2 fruit fly cellular contexts compared by ENCODE assay signal in the genomic region with DNA sequence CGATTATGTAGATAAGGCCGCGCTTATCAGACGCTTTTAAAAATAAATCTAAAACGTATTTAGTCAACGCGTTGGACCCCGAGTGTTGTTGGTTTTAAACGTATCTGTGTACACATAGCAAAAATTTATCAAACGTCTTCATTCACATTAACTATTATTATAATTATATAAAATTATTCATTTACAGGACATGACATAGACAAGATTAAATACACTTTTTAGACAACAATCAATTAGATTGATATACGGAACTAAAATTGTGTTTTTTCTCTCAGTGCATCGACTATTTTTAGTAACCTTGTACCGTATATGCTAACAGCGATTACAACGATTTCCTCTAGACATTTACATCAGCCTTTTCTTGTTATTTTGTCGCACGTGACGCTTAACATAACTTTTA.
A peak's percentile ranks its signal among the peaks of the same experiment; 100 is the strongest.
TF ChIP-seq lines count a peak whose summit lies in the region.

No protein-coding gene starts in this region.

TF ChIP-seq in whole organism, embryonic, 481 proteins besides CTCF, POLR2A, EP300 and RAD21 (continued from another document and continues in another):
- TF ChIP-seq NFAT (GFP tag; IDR thresholded peaks at IDR 0.05; lab: Robert Waterston, UW) (peak; percentile 60; the same call in 1 of the 2 replicates), YL-1 (GFP tag; optimal IDR thresholded peaks at IDR 0.05; lab: Kevin White, UChicago) (no peak), jing (GFP tag; optimal IDR thresholded peaks at IDR 0.05; lab: Kevin White, UChicago) (no peak), en (GFP tag; optimal IDR thresholded peaks at IDR 0.05; lab: Kevin White, UChicago) (no peak), salm (tag; optimal IDR thresholded peaks at IDR 0.05; lab: Kevin White, UChicago) (peak; percentile 28), ham (GFP tag; IDR thresholded peaks at IDR 0.05; lab: Robert Waterston, UW) (peak; percentile 47; the same call in 1 of the 2 replicates), CG6813 (GFP tag; optimal IDR thresholded peaks at IDR 0.05; lab: Kevin White, UChicago) (peak; percentile 69), gro (GFP tag; optimal IDR thresholded peaks at IDR 0.05; lab: Kevin White, UChicago) (no peak), sim (GFP tag; IDR thresholded peaks at IDR 0.05; lab: Robert Waterston, UW) (no peak), tx (GFP tag; optimal IDR thresholded peaks at IDR 0.05; lab: Kevin White, UChicago) (no peak), CG3281 (GFP tag; optimal IDR thresholded peaks at IDR 0.05; lab: Kevin White, UChicago) (peak; percentile 90), CG17802 (tag; optimal IDR thresholded peaks at IDR 0.05; lab: Kevin White, UChicago) (no peak), Tbp (GFP tag; optimal IDR thresholded peaks at IDR 0.05; lab: Kevin White, UChicago) (no peak), CG34422 (GFP tag; IDR thresholded peaks at IDR 0.05; lab: Robert Waterston, UW) (peak; percentile 63; the same call in 1 of the 3 replicates), toy (GFP tag; IDR thresholded peaks at IDR 0.05; lab: Robert Waterston, UW) (peak; percentile 66; the same call in 1 of the 2 replicates), psq (GFP tag; optimal IDR thresholded peaks at IDR 0.05; lab: Kevin White, UChicago) (no peak), CG6654 (GFP tag; optimal IDR thresholded peaks at IDR 0.05; lab: Kevin White, UChicago) (peak; percentile 22), BEAF-32 (GFP tag; optimal IDR thresholded peaks at IDR 0.05; lab: Kevin White, UChicago) (no peak), CG5180 (GFP tag; optimal IDR thresholded peaks at IDR 0.05; lab: Kevin White, UChicago) (peak; percentile 47), CG13287 (GFP tag; IDR thresholded peaks at IDR 0.05; lab: Robert Waterston, UW; ENCODE audit: partially characterized antibody) (no peak), Nf-YC (tag; optimal IDR thresholded peaks at IDR 0.05; lab: Kevin White, UChicago) (peak; percentile 56), Hey (tag; optimal IDR thresholded peaks at IDR 0.05; lab: Kevin White, UChicago) (no peak), CG13775 (GFP tag; optimal IDR thresholded peaks at IDR 0.05; lab: Kevin White, UChicago) (peak; percentile 66), CG14050 (GFP tag; IDR thresholded peaks at IDR 0.05; lab: Robert Waterston, UW) (peak; percentile 53; the same call in 1 of the 3 replicates), ERR (GFP tag; optimal IDR thresholded peaks at IDR 0.05; lab: Kevin White, UChicago) (no peak), CG12071 (GFP tag; optimal IDR thresholded peaks at IDR 0.05; lab: Kevin White, UChicago) (peak; percentile 43), hth (optimal IDR thresholded peaks at IDR 0.05; lab: Kevin White, UChicago) (no peak), CG7928 (GFP tag; optimal IDR thresholded peaks at IDR 0.05; lab: Kevin White, UChicago) (no peak), Dbx (GFP tag; IDR thresholded peaks at IDR 0.05; lab: Robert Waterston, UW) (peak; percentile 78), shn (GFP tag; optimal IDR thresholded peaks at IDR 0.05; lab: Kevin White, UChicago) (no peak), dmrt11E (tag; optimal IDR thresholded peaks at IDR 0.05; lab: Kevin White, UChicago) (peak; percentile 40), al (GFP tag; IDR thresholded peaks at IDR 0.05; lab: Robert Waterston, UW) (peak; percentile 85), pros (GFP tag; optimal IDR thresholded peaks at IDR 0.05; lab: Kevin White, UChicago) (no peak), so (GFP tag; IDR thresholded peaks at IDR 0.05; lab: Robert Waterston, UW) (peak; percentile 81; the same call in 2 of the 3 replicates), nau (GFP tag; optimal IDR thresholded peaks at IDR 0.05; lab: Kevin White, UChicago) (no peak), her (GFP tag; optimal IDR thresholded peaks at IDR 0.05; lab: Kevin White, UChicago) (no peak), bowl (GFP tag; IDR thresholded peaks at IDR 0.05; lab: Robert Waterston, UW) (no peak), CG9727 (GFP tag; optimal IDR thresholded peaks at IDR 0.05; lab: Kevin White, UChicago) (peak; percentile 78), CG33557 (GFP tag; optimal IDR thresholded peaks at IDR 0.05; lab: Kevin White, UChicago) (no peak), CG10147 (GFP tag; optimal IDR thresholded peaks at IDR 0.05; lab: Kevin White, UChicago) (peak; percentile 82), az2 (GFP tag; optimal IDR thresholded peaks at IDR 0.05; lab: Kevin White, UChicago) (peak; percentile 56), CG11504 (tag; optimal IDR thresholded peaks at IDR 0.05; lab: Kevin White, UChicago) (peak; percentile 85), dimm (GFP tag; IDR thresholded peaks at IDR 0.05; lab: Robert Waterston, UW) (peak; percentile 40; the same call in 1 of the 2 replicates), CG7786 (GFP tag; optimal IDR thresholded peaks at IDR 0.05; lab: Kevin White, UChicago) (peak; percentile 9), vnd (GFP tag; IDR thresholded peaks at IDR 0.05; lab: Robert Waterston, UW; ENCODE audit: partially characterized antibody) (no peak), Doc2 (GFP tag; IDR thresholded peaks at IDR 0.05; lab: Robert Waterston, UW) (no peak), MTF-1 (GFP tag; optimal IDR thresholded peaks at IDR 0.05; lab: Kevin White, UChicago; ENCODE audit: borderline replicate concordance) (peak; percentile 49), CG10366 (GFP tag; IDR thresholded peaks at IDR 0.05; lab: Robert Waterston, UW) (peak; percentile 66), CG12155 (GFP tag; optimal IDR thresholded peaks at IDR 0.05; lab: Kevin White, UChicago) (peak; percentile 72), maf-S (GFP tag; optimal IDR thresholded peaks at IDR 0.05; lab: Kevin White, UChicago) (no peak), stwl (tag; optimal IDR thresholded peaks at IDR 0.05; lab: Kevin White, UChicago) (no peak), crp (GFP tag; optimal IDR thresholded peaks at IDR 0.05; lab: Kevin White, UChicago) (no peak), Xrp1 (GFP tag; IDR thresholded peaks at IDR 0.05; lab: Robert Waterston, UW) (peak; percentile 73; the same call in 1 of the 2 replicates), cato (GFP tag; optimal IDR thresholded peaks at IDR 0.05; lab: Kevin White, UChicago; ENCODE audit: borderline replicate concordance) (peak; percentile 3), HHEX (GFP tag; optimal IDR thresholded peaks at IDR 0.05; lab: Kevin White, UChicago) (peak; percentile 81), Side (GFP tag; optimal IDR thresholded peaks at IDR 0.05; lab: Kevin White, UChicago) (no peak), CG11560 (tag; IDR thresholded peaks at IDR 0.05; lab: Robert Waterston, UW) (no peak), CG10267 (tag; optimal IDR thresholded peaks at IDR 0.05; lab: Kevin White, UChicago) (peak; percentile 66), Drgx (GFP tag; IDR thresholded peaks at IDR 0.05; lab: Robert Waterston, UW) (peak; percentile 67; the same call in 1 of the 2 replicates), p53 (GFP tag; optimal IDR thresholded peaks at IDR 0.05; lab: Kevin White, UChicago) (no peak), Ada2b (GFP tag; IDR thresholded peaks at IDR 0.05; lab: Robert Waterston, UW) (peak; percentile 82), CG7357 (GFP tag; IDR thresholded peaks at IDR 0.05; lab: Robert Waterston, UW) (peak; percentile 58), CG14860 (GFP tag; IDR thresholded peaks at IDR 0.05; lab: Robert Waterston, UW; ENCODE audit: partially characterized antibody) (no peak)

TF ChIP-seq in whole organism, prepupa, 60 proteins besides CTCF, POLR2A, EP300 and RAD21 (continued from another document):
- TF ChIP-seq salr (GFP tag; optimal IDR thresholded peaks at IDR 0.05; lab: Kevin White, UChicago) = peak in 1 of 2 experiments; percentile 22
- TF ChIP-seq acj6 (GFP tag; optimal IDR thresholded peaks at IDR 0.05; lab: Kevin White, UChicago) = peak; percentile 42
- no peak for TF ChIP-seq Eip93F (GFP tag; optimal IDR thresholded peaks at IDR 0.05; lab: Kevin White, UChicago)
- TF ChIP-seq CG8119 (GFP tag; IDR thresholded peaks at IDR 0.05; lab: Robert Waterston, UW) = peak; percentile 66; the same call in 2 of the 3 replicates
- no peak for TF ChIP-seq Sox15 (GFP tag; optimal IDR thresholded peaks at IDR 0.05; lab: Kevin White, UChicago)
- TF ChIP-seq Hr38 (GFP tag; optimal IDR thresholded peaks at IDR 0.05; lab: Kevin White, UChicago) = no peak
- TF ChIP-seq esn (GFP tag; optimal IDR thresholded peaks at IDR 0.05; lab: Kevin White, UChicago) = peak; percentile 29
- TF ChIP-seq CG4318 (GFP tag; optimal IDR thresholded peaks at IDR 0.05; lab: Kevin White, UChicago) = peak; percentile 5
- peak; percentile 48 for TF ChIP-seq OdsH (GFP tag; optimal IDR thresholded peaks at IDR 0.05; lab: Kevin White, UChicago)
- no peak for TF ChIP-seq Met (GFP tag; optimal IDR thresholded peaks at IDR 0.05; lab: Kevin White, UChicago)
TF ChIP-seq in whole organism, prepupa: peak in this region for 41.
